Worm (Caenorhabditis elegans) whole organism, L2 larva: ENCODE results near the gene szy-20.

Source experiments
- C34F6.9 ChIP-seq: fragments of 150-350 bp; optimal IDR thresholded peaks from 2 replicates; lab custom pipeline; 2014; ENCODE audit warnings: missing biosample characterization, missing genetic modification characterization
- F13H6.1 ChIP-seq: sonication (generic microtip); optimal IDR thresholded peaks from 2 replicates; lab custom pipeline; 2016; ENCODE audit warnings: missing genetic modification characterization, missing compliant biosample characterization
- R02D3.7 ChIP-seq: fragments of 150-350 bp; optimal IDR thresholded peaks from 2 replicates; lab custom pipeline; 2014; ENCODE audit warnings: missing biosample characterization, missing genetic modification characterization
- ceh-16 ChIP-seq: fragments of 150-350 bp; optimal IDR thresholded peaks from 2 replicates; lab custom pipeline; 2014; ENCODE audit warnings: missing biosample characterization, missing genetic modification characterization
- ceh-82 ChIP-seq: fragments of 150-350 bp; optimal IDR thresholded peaks from 2 replicates; lab custom pipeline; 2014; ENCODE audit warnings: missing biosample characterization, missing genetic modification characterization
- crh-2 ChIP-seq: sonication (generic microtip); optimal IDR thresholded peaks from 2 replicates; lab custom pipeline; 2017; ENCODE audit warnings: missing biosample characterization, missing genetic modification characterization
- dmd-4 ChIP-seq: sonication (generic microtip); optimal IDR thresholded peaks from 2 replicates; lab custom pipeline; 2017; ENCODE audit warnings: missing biosample characterization, missing genetic modification characterization
- egl-27 ChIP-seq: sonication (generic microtip); optimal IDR thresholded peaks from 3 replicates; lab custom pipeline; 2017; ENCODE audit warnings: missing biosample characterization, missing genetic modification reagents, missing genetic modification characterization
- elt-1 ChIP-seq: fragments of 150-350 bp; optimal IDR thresholded peaks from 2 replicates; lab custom pipeline; 2014; ENCODE audit warnings: missing biosample characterization, missing genetic modification characterization
- elt-3 ChIP-seq: sonication (generic microtip); optimal IDR thresholded peaks from 2 replicates; lab custom pipeline; 2017; ENCODE audit warnings: missing biosample characterization, missing genetic modification characterization
- fos-1 ChIP-seq: fragments of 150-350 bp; optimal IDR thresholded peaks from 2 replicates; lab custom pipeline; 2014; ENCODE audit warnings: missing biosample characterization, missing genetic modification characterization
- gmeb-1 ChIP-seq: fragments of 150-350 bp; optimal IDR thresholded peaks from 2 replicates; lab custom pipeline; 2014; ENCODE audit warnings: missing biosample characterization, missing genetic modification characterization
- lin-13 ChIP-seq: fragments of 150-350 bp; optimal IDR thresholded peaks from 2 replicates; lab custom pipeline; 2014; ENCODE audit warnings: missing biosample characterization, missing genetic modification reagents, missing genetic modification characterization
- lin-39 ChIP-seq: fragments of 150-350 bp; optimal IDR thresholded peaks from 2 replicates; lab custom pipeline; 2014; ENCODE audit warnings: missing biosample characterization, missing genetic modification reagents, missing genetic modification characterization
- lsy-2 ChIP-seq, 2 experiments: fragments of 150-350 bp in 1 of 2; sonication (generic microtip) in 1 of 2; optimal IDR thresholded peaks; 2 replicates each; lab custom pipeline; 2014 to 2017; ENCODE audit warnings: missing biosample characterization in 2 of 2, missing genetic modification characterization in 2 of 2
- nhr-10 ChIP-seq: sonication (generic microtip); optimal IDR thresholded peaks from 2 replicates; lab custom pipeline; 2017; ENCODE audit warnings: missing biosample characterization, missing genetic modification characterization
- nhr-12 ChIP-seq: fragments of 150-350 bp; optimal IDR thresholded peaks from 2 replicates; lab custom pipeline; 2014; ENCODE audit warnings: missing biosample characterization, missing genetic modification characterization
- nhr-129 ChIP-seq: fragments of 150-350 bp; optimal IDR thresholded peaks from 2 replicates; lab custom pipeline; 2014; ENCODE audit warnings: missing biosample characterization, missing genetic modification characterization
- nhr-21 ChIP-seq: fragments of 150-350 bp; optimal IDR thresholded peaks from 2 replicates; lab custom pipeline; 2014; ENCODE audit warnings: missing biosample characterization, missing genetic modification characterization
- nhr-237 ChIP-seq: fragments of 150-350 bp; optimal IDR thresholded peaks from 2 replicates; lab custom pipeline; 2014; ENCODE audit warnings: missing biosample characterization, missing genetic modification characterization
- nhr-25 ChIP-seq: fragments of 150-350 bp; sonication (generic microtip); optimal IDR thresholded peaks from 3 replicates; lab custom pipeline; 2014; ENCODE audit warnings: missing biosample characterization, missing genetic modification characterization
- nhr-6 ChIP-seq: fragments of 150-350 bp; optimal IDR thresholded peaks from 2 replicates; lab custom pipeline; 2014; ENCODE audit warnings: missing biosample characterization, missing genetic modification characterization
- nhr-77 ChIP-seq: fragments of 150-350 bp; optimal IDR thresholded peaks from 2 replicates; lab custom pipeline; 2014; ENCODE audit warnings: missing biosample characterization, missing genetic modification characterization
- peb-1 ChIP-seq: fragments of 150-350 bp; optimal IDR thresholded peaks from 2 replicates; lab custom pipeline; 2014; ENCODE audit warnings: missing biosample characterization, missing genetic modification characterization
- sem-4 ChIP-seq: fragments of 150-350 bp; optimal IDR thresholded peaks from 2 replicates; lab custom pipeline; 2014; ENCODE audit warnings: missing biosample characterization, missing genetic modification reagents, missing genetic modification characterization
- sma-3 ChIP-seq: sonication (generic microtip); optimal IDR thresholded peaks from 2 replicates; lab custom pipeline; 2016; ENCODE audit warnings: missing genetic modification reagents, missing genetic modification characterization, missing compliant biosample characterization
- unc-55 ChIP-seq: fragments of 150-350 bp; sonication (generic microtip); optimal IDR thresholded peaks from 3 replicates; lab custom pipeline; 2014; ENCODE audit warnings: missing biosample characterization, missing genetic modification reagents, missing genetic modification characterization
- zag-1 ChIP-seq: fragments of 150-350 bp; optimal IDR thresholded peaks from 2 replicates; lab custom pipeline; 2014; ENCODE audit warnings: missing biosample characterization, missing genetic modification characterization
- ztf-11 ChIP-seq: sonication (generic microtip); optimal IDR thresholded peaks from 2 replicates; lab custom pipeline; 2017; ENCODE audit warnings: missing biosample characterization, missing genetic modification characterization
- ztf-4 ChIP-seq: fragments of 150-350 bp; optimal IDR thresholded peaks from 2 replicates; lab custom pipeline; 2014; ENCODE audit warnings: missing biosample characterization, missing genetic modification characterization

The szy-20 gene

ce11 chrII:8929771-8930170, 39.4 kb downstream of the szy-20 start, which contains the start of gene mrpl-50:
mrpl-50 (plus strand) TSS chrII:8929841.
- TF ChIP-seq F13H6.1 (tag; lab: Kevin White, UChicago) (peak; percentile 10), ztf-4 (tag; lab: Kevin White, UChicago) (no peak), ceh-82 (no peak), nhr-12 (tag; lab: Kevin White, UChicago) (no peak)

ce11 chrII:8927253-8927791, 41.8 kb downstream of the szy-20 start, which contains the start of gene cct-2:
cct-2 (plus strand) TSS chrII:8927741.
- TF ChIP-seq elt-3 (tag; lab: Kevin White, UChicago) (no peak), sma-3 (GFP tag; lab: Kevin White, UChicago) (peak; percentile 30), C34F6.9 (tag; lab: Kevin White, UChicago) (peak; percentile 73), gmeb-1 (tag; lab: Kevin White, UChicago) (peak; percentile 5), elt-1 (tag; lab: Kevin White, UChicago) (no peak), crh-2 (peak; percentile 17), lin-13 (peak; percentile 38), unc-55 (GFP tag; lab: Kevin White, UChicago) (peak; percentile 64), ztf-4 (tag; lab: Kevin White, UChicago) (peak; percentile 15), nhr-12 (tag; lab: Kevin White, UChicago) (no peak), fos-1 (tag; lab: Kevin White, UChicago) (peak; percentile 38), lsy-2 (tag; optimal IDR thresholded peaks at IDR 0.05; lab: Kevin White, UChicago) (peak in 1 of 2 experiments; percentile 64), ceh-16 (tag; lab: Kevin White, UChicago) (no peak)

- TF ChIP-seq ztf-4 (tag; lab: Kevin White, UChicago) (no peak), unc-55 (GFP tag; lab: Kevin White, UChicago) (no peak), nhr-25 (tag; lab: Kevin White, UChicago) (no peak), peb-1 (tag; lab: Kevin White, UChicago) (no peak), nhr-6 (no peak), ceh-82 (no peak), zag-1 (tag; lab: Kevin White, UChicago) (no peak), elt-3 (tag; lab: Kevin White, UChicago) (no peak), sem-4 (tag; lab: Kevin White, UChicago) (no peak), nhr-237 (tag; lab: Kevin White, UChicago) (no peak), nhr-129 (tag; lab: Kevin White, UChicago) (no peak), nhr-10 (tag; lab: Kevin White, UChicago) (no peak), F13H6.1 (tag; lab: Kevin White, UChicago) (no peak), nhr-12 (tag; lab: Kevin White, UChicago) (no peak), lin-39 (no peak), C34F6.9 (tag; lab: Kevin White, UChicago) (no peak)
Observed at ce11 chrII:8926451-8926850, 42.7 kb downstream of the szy-20 start, which contains the start of gene B0457.2. B0457.2 (minus strand) TSS chrII:8926551.

ce11 chrII:8923187-8923586, 45.9 kb downstream of the szy-20 start:
- TF ChIP-seq nhr-10 (tag; lab: Kevin White, UChicago): no peak
- no peak for TF ChIP-seq lin-39
- TF ChIP-seq fos-1 (tag; lab: Kevin White, UChicago): peak; percentile 4
- TF ChIP-seq sem-4 (tag; lab: Kevin White, UChicago): no peak
- no peak for TF ChIP-seq R02D3.7 (tag; lab: Kevin White, UChicago)

ce11 chrII:8922140-8922539, 47.0 kb downstream of the szy-20 start, which contains the start of gene B0457.6:
B0457.6 (plus strand) TSS chrII:8922423.
- TF ChIP-seq unc-55 (GFP tag; lab: Kevin White, UChicago) (peak; percentile 24), fos-1 (tag; lab: Kevin White, UChicago) (peak; percentile 61), dmd-4 (tag; lab: Kevin White, UChicago) (no peak)

ce11 chrII:8921456-8921855, 47.7 kb downstream of the szy-20 start:
- TF ChIP-seq nhr-25 (tag; lab: Kevin White, UChicago) (no peak), ztf-4 (tag; lab: Kevin White, UChicago) (no peak)

ce11 chrII:8920955-8921354, 48.2 kb downstream of the szy-20 start:
- TF ChIP-seq egl-27 (tag; lab: Kevin White, UChicago): no peak
- no peak for TF ChIP-seq nhr-25 (tag; lab: Kevin White, UChicago)
- no peak for TF ChIP-seq sem-4 (tag; lab: Kevin White, UChicago)
- TF ChIP-seq ztf-11 (tag; lab: Kevin White, UChicago): no peak
- no peak for TF ChIP-seq C34F6.9 (tag; lab: Kevin White, UChicago)
- no peak for TF ChIP-seq nhr-77 (tag; lab: Kevin White, UChicago)
- no peak for TF ChIP-seq nhr-12 (tag; lab: Kevin White, UChicago)
- no peak for TF ChIP-seq dmd-4 (tag; lab: Kevin White, UChicago)
- no peak for TF ChIP-seq nhr-21 (tag; lab: Kevin White, UChicago)
- no peak for TF ChIP-seq elt-1 (tag; lab: Kevin White, UChicago)
- no peak for TF ChIP-seq nhr-6
- no peak for TF ChIP-seq lin-39
